Fruit fly (Drosophila melanogaster): ENCODE data around the gene Ets65A.

DNA sequence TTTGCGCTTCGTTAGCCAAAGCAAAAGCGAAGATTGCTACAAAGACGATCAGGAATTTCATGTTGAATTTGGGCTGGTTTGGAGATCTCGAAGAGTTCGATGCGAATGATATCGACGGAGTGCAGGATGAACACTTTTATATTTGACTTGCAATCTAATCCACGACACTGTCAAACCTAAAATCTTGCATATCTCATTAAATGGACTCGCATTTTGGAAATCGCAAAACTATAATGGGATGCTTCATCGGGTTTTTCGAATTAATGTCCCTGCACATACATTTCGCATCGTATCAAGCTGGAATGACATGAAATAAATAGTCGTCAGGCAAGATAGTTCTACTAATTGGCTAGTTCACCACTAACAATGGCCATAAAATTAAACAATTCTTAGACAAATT lies 40.6 kb downstream of the Ets65A start, which contains the start of gene Lcp65Ae:
- TF ChIP-seq kay (GFP tag; ENCODE audit: borderline replicate concordance) (no peak), CG12768 (GFP tag; optimal IDR thresholded peaks at IDR 0.05) (no peak), CG11617 (GFP tag; optimal IDR thresholded peaks at IDR 0.05) (no peak), CG7045 (GFP tag; optimal IDR thresholded peaks at IDR 0.05) (no peak), Crg-1 (GFP tag; optimal IDR thresholded peaks at IDR 0.05) (no peak), CG5204 (GFP tag; optimal IDR thresholded peaks at IDR 0.05) (no peak), cnc (optimal IDR thresholded peaks at IDR 0.05) (no peak), CG33017 (tag; optimal IDR thresholded peaks at IDR 0.05) (no peak), Mnt (GFP tag; optimal IDR thresholded peaks at IDR 0.05) (no peak)

Data from whole organism, adult.